Fruit fly (Drosophila melanogaster): Measurements from ENCODE around the gene CG43121.
A peak's percentile ranks its signal among the peaks of the same experiment; 100 is the strongest.

Gene CG43121

DNA sequence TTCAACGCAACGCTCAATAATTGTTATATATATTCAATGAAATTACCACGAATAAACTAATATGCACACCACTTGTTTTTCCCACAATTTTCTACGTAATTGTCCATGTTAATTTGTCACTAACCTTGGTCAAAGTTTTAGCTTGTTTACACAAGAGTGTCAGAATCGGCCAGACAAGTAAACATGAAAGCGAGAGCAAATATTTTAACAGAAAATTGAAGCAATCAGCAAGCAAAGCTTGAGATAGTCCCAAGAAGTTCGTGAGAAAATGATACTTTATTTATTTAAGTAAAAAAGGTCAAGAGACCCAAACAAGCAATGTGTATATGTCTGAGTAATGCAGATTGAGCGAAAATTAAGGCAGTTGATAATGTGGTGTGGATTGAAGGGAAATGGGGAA lies 35.8 kb upstream of the CG43121 start:
- TF ChIP-seq foxo (GFP tag; optimal IDR thresholded peaks at IDR 0.05), result peak in 1 of 2 experiments; percentile 41
- TF ChIP-seq fru (GFP tag; optimal IDR thresholded peaks at IDR 0.05), result peak; percentile 45
- no peak for TF ChIP-seq dmrt93B (GFP tag; optimal IDR thresholded peaks at IDR 0.05)
- TF ChIP-seq usp (GFP tag; optimal IDR thresholded peaks at IDR 0.05), result no peak
- peak; percentile 24 for TF ChIP-seq GATAd (GFP tag; optimal IDR thresholded peaks at IDR 0.05)
- TF ChIP-seq tai (GFP tag; optimal IDR thresholded peaks at IDR 0.05), result peak; percentile 70
- TF ChIP-seq h (GFP tag; optimal IDR thresholded peaks at IDR 0.05), result peak; percentile 54
- peak; percentile 76 for TF ChIP-seq Hnf4 (GFP tag; optimal IDR thresholded peaks at IDR 0.05)
- TF ChIP-seq Hr78 (GFP tag; optimal IDR thresholded peaks at IDR 0.05), result no peak
- TF ChIP-seq CG32264 (GFP tag; optimal IDR thresholded peaks at IDR 0.05), result peak; percentile 42
- TF ChIP-seq rgr (GFP tag; optimal IDR thresholded peaks at IDR 0.05), result peak; percentile 64
- peak; percentile 73 for TF ChIP-seq Hr83 (GFP tag; optimal IDR thresholded peaks at IDR 0.05; ENCODE audit: poor library complexity, severe bottlenecking)
- peak; percentile 31 for TF ChIP-seq psq (GFP tag; optimal IDR thresholded peaks at IDR 0.05)
- TF ChIP-seq OdsH (GFP tag; optimal IDR thresholded peaks at IDR 0.05), result peak; percentile 38
- no peak for TF ChIP-seq lola (GFP tag; optimal IDR thresholded peaks at IDR 0.05)
- TF ChIP-seq ey (GFP tag; optimal IDR thresholded peaks at IDR 0.05), result peak; percentile 47
- TF ChIP-seq br (GFP tag; optimal IDR thresholded peaks at IDR 0.05), result peak; percentile 39
- peak; percentile 7 for TF ChIP-seq brk (GFP tag; optimal IDR thresholded peaks at IDR 0.05)
- TF ChIP-seq jim (GFP tag; optimal IDR thresholded peaks at IDR 0.05), result peak; percentile 37
- TF ChIP-seq HLH106 (tag; optimal IDR thresholded peaks at IDR 0.05), result no peak

DNA sequence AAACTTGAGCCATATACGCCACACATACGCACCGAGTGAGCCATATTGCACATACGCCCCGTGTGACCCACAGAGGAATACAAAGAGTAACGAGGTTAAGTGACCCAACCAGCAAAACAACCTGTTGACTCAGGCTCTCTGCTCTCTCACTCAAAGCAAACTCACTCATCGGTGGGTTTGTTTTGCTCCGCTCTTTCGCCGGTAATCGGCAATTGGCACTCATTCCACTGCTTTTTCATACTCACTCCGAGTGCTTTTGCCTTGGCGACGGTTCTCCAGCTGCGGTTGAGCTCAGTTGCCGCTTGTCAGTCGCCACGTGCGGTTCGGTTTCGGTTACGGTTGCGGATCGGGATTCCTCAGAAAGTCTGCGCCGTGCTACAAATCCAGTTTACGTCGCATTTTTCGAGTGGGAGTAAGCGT lies 34.2 kb upstream of the CG43121 start:
- TF ChIP-seq dl (GFP tag; optimal IDR thresholded peaks at IDR 0.05; ENCODE audit: insufficient read depth in 1 of 2, partially characterized antibody in 2 of 2), result peak; percentile 3 to 34
- no peak for TF ChIP-seq Hr78 (GFP tag; optimal IDR thresholded peaks at IDR 0.05)
- no peak for TF ChIP-seq Mio (GFP tag; optimal IDR thresholded peaks at IDR 0.05)
- TF ChIP-seq h (GFP tag; optimal IDR thresholded peaks at IDR 0.05), result peak; percentile 78
- no peak for TF ChIP-seq dsf (GFP tag; optimal IDR thresholded peaks at IDR 0.05; ENCODE audit: borderline replicate concordance)
- TF ChIP-seq jim (GFP tag; optimal IDR thresholded peaks at IDR 0.05), result peak; percentile 9
- TF ChIP-seq dmrt93B (GFP tag; optimal IDR thresholded peaks at IDR 0.05), result no peak
- no peak for TF ChIP-seq sage (GFP tag; optimal IDR thresholded peaks at IDR 0.05)
- no peak for TF ChIP-seq CrebA (GFP tag; optimal IDR thresholded peaks at IDR 0.05; ENCODE audit: borderline replicate concordance)
- TF ChIP-seq sv (GFP tag; optimal IDR thresholded peaks at IDR 0.05), result no peak
- TF ChIP-seq brk (GFP tag; optimal IDR thresholded peaks at IDR 0.05), result no peak
- TF ChIP-seq GATAd (GFP tag; optimal IDR thresholded peaks at IDR 0.05), result no peak
- no peak for TF ChIP-seq Abd-B (GFP tag; optimal IDR thresholded peaks at IDR 0.05)
- no peak for TF ChIP-seq rgr (GFP tag; optimal IDR thresholded peaks at IDR 0.05)
- TF ChIP-seq ey (GFP tag; optimal IDR thresholded peaks at IDR 0.05), result no peak
- peak; percentile 17 for TF ChIP-seq Hr83 (GFP tag; optimal IDR thresholded peaks at IDR 0.05; ENCODE audit: poor library complexity, severe bottlenecking)
- TF ChIP-seq Dif (GFP tag; optimal IDR thresholded peaks at IDR 0.05; ENCODE audit: partially characterized antibody), result peak; percentile 56
- no peak for TF ChIP-seq CG32264 (GFP tag; optimal IDR thresholded peaks at IDR 0.05)
- TF ChIP-seq br (GFP tag; optimal IDR thresholded peaks at IDR 0.05), result no peak
- TF ChIP-seq tai (GFP tag; optimal IDR thresholded peaks at IDR 0.05), result no peak
- TF ChIP-seq OdsH (GFP tag; optimal IDR thresholded peaks at IDR 0.05), result no peak
- TF ChIP-seq Sp1 (GFP tag; optimal IDR thresholded peaks at IDR 0.05), result no peak
- no peak for TF ChIP-seq Dfd (GFP tag; optimal IDR thresholded peaks at IDR 0.05)
- no peak for TF ChIP-seq Myc (optimal IDR thresholded peaks at IDR 0.05)
- peak; percentile 41 for TF ChIP-seq Hnf4 (GFP tag; optimal IDR thresholded peaks at IDR 0.05)
- no peak for TF ChIP-seq Rel (GFP tag; optimal IDR thresholded peaks at IDR 0.05)
- no peak for TF ChIP-seq Rel (tag; optimal IDR thresholded peaks at IDR 0.05)
- no peak for TF ChIP-seq pan (optimal IDR thresholded peaks at IDR 0.05)
- peak; percentile 15 for TF ChIP-seq Jra (GFP tag; optimal IDR thresholded peaks at IDR 0.05)
- no peak for TF ChIP-seq lola (GFP tag; optimal IDR thresholded peaks at IDR 0.05)
- TF ChIP-seq Vsx2 (GFP tag; optimal IDR thresholded peaks at IDR 0.05; ENCODE audit: partially characterized antibody), result peak; percentile 84
- TF ChIP-seq psq (GFP tag; optimal IDR thresholded peaks at IDR 0.05), result peak; percentile 92
- TF ChIP-seq usp (GFP tag; optimal IDR thresholded peaks at IDR 0.05), result no peak
- TF ChIP-seq CG9705 (GFP tag; optimal IDR thresholded peaks at IDR 0.05), result no peak
- no peak for TF ChIP-seq woc (GFP tag; optimal IDR thresholded peaks at IDR 0.05)
- no peak for TF ChIP-seq HLH106 (tag; optimal IDR thresholded peaks at IDR 0.05)
- no peak for TF ChIP-seq fru (GFP tag; optimal IDR thresholded peaks at IDR 0.05)
- TF ChIP-seq foxo (GFP tag; optimal IDR thresholded peaks at IDR 0.05), result no peak
- TF ChIP-seq N (GFP tag; optimal IDR thresholded peaks at IDR 0.05), result no peak
